Worm (Caenorhabditis elegans) whole organism, young adult: ENCODE data around the gene T09F5.1.
A peak's percentile ranks its signal among the peaks of the same experiment; 100 is the strongest.

ENCODE experiments used
- B0035.1 ChIP-seq: sonication (generic microtip); optimal IDR thresholded peaks from 2 replicates; lab custom pipeline; 2016; ENCODE audit warnings: missing genetic modification characterization, mild to moderate bottlenecking, missing compliant biosample characterization, missing genotype, missing genetic modification reagents
- D2030.7 ChIP-seq: fragments of 200-800 bp; sonication (Bioruptor generic); IDR thresholded peaks from 2 replicates; pipeline ENCODE4 v1.3.6; 2022; ENCODE audit warnings: missing genetic modification reagents, missing genetic modification characterization, missing compliant biosample characterization
- F49E8.2 ChIP-seq: sonication (generic microtip); optimal IDR thresholded peaks from 3 replicates; lab custom pipeline; 2017; ENCODE audit warnings: missing genetic modification characterization, mild to moderate bottlenecking, missing compliant biosample characterization, antibody characterized with exemption, moderate library complexity; ENCODE audit not compliant: insufficient read depth
- F55B11.4 ChIP-seq: sonication (generic microtip); optimal IDR thresholded peaks from 2 replicates; lab custom pipeline; 2016; ENCODE audit warnings: missing compliant biosample characterization, missing genetic modification characterization, borderline replicate concordance; ENCODE audit not compliant: insufficient read depth
- Y67H2A.10 ChIP-seq: fragments of 200-800 bp; sonication (Bioruptor generic); conservative IDR thresholded peaks from 2 replicates; pipeline ENCODE4 v1.3.6; 2022; ENCODE audit warnings: missing genetic modification reagents, missing genetic modification characterization, missing compliant biosample characterization
- Y79H2A.3 ChIP-seq: fragments of 200-800 bp; sonication (Bioruptor generic); conservative IDR thresholded peaks from 2 replicates; pipeline ENCODE4 v1.3.6; 2022; ENCODE audit warnings: missing genetic modification reagents, missing genetic modification characterization, missing compliant biosample characterization
- ama-1 ChIP-seq, 3 experiments: fragments of 150-350 bp in 1 of 3; sonication (generic microtip) in 2 of 3; optimal IDR thresholded peaks; 2 replicates each; lab custom pipeline; 2014 to 2018; ENCODE audit warnings: missing biosample characterization in 2 of 3, missing genetic modification characterization in 2 of 3, missing genetic modification reagents in 2 of 3
- aptf-3 ChIP-seq: fragments of 200-800 bp; sonication (Bioruptor generic); IDR thresholded peaks from 2 replicates; pipeline ENCODE4 v1.3.6; 2022; ENCODE audit warnings: missing genetic modification characterization, missing compliant biosample characterization
- bed-1 ChIP-seq: fragments of 200-800 bp; sonication (Bioruptor generic); IDR thresholded peaks from 2 replicates; pipeline ENCODE4 v1.3.6; 2022; ENCODE audit warnings: missing genetic modification reagents, missing genetic modification characterization, missing compliant biosample characterization
- cebp-2 ChIP-seq: fragments of 200-800 bp; sonication (Bioruptor generic); IDR thresholded peaks from 2 replicates; pipeline ENCODE4 v1.3.6; 2022; ENCODE audit warnings: missing genetic modification characterization, missing compliant biosample characterization
- ceh-100 ChIP-seq: fragments of 200-800 bp; sonication (Bioruptor generic); IDR thresholded peaks from 2 replicates; pipeline ENCODE4 v1.3.6; 2022; ENCODE audit warnings: missing genetic modification reagents, missing genetic modification characterization, missing compliant biosample characterization
- ceh-27 ChIP-seq: fragments of 200-800 bp; sonication (Bioruptor generic); optimal IDR thresholded peaks from 2 replicates; lab custom pipeline; 2018; ENCODE audit warnings: mild to moderate bottlenecking, missing genetic modification characterization, moderate library complexity, missing compliant biosample characterization
- ceh-91 ChIP-seq: fragments of 200-800 bp; sonication (Bioruptor generic); IDR thresholded peaks from 2 replicates; pipeline ENCODE4 v1.3.6; 2022; ENCODE audit warnings: missing genetic modification reagents, missing genetic modification characterization, missing compliant biosample characterization
- chd-7 ChIP-seq: sonication (generic microtip); optimal IDR thresholded peaks from 2 replicates; lab custom pipeline; 2016; ENCODE audit warnings: mild to moderate bottlenecking, missing genetic modification characterization, moderate library complexity, missing compliant biosample characterization
- die-1 ChIP-seq: sonication (generic microtip); optimal IDR thresholded peaks from 2 replicates; lab custom pipeline; 2016; ENCODE audit warnings: missing genotype, mild to moderate bottlenecking, missing genetic modification characterization, missing compliant biosample characterization
- dpff-1 ChIP-seq: sonication (generic microtip); optimal IDR thresholded peaks from 2 replicates; lab custom pipeline; 2017; ENCODE audit warnings: mild to moderate bottlenecking, missing genetic modification characterization, missing compliant biosample characterization
- dpl-1 ChIP-seq: fragments of 150-350 bp; optimal IDR thresholded peaks from 2 replicates; lab custom pipeline; 2014; ENCODE audit warnings: missing biosample characterization, missing genetic modification reagents, missing genetic modification characterization
- efl-1 ChIP-seq: fragments of 150-350 bp; optimal IDR thresholded peaks from 2 replicates; lab custom pipeline; 2014; ENCODE audit warnings: missing biosample characterization, missing genetic modification reagents, missing genetic modification characterization
- egl-44 ChIP-seq: fragments of 200-800 bp; sonication (Bioruptor generic); IDR thresholded peaks from 2 replicates; pipeline ENCODE4 v1.3.6; 2022; ENCODE audit warnings: missing genetic modification reagents, missing genetic modification characterization, missing compliant biosample characterization
- egrh-3 ChIP-seq: fragments of 200-800 bp; sonication (Bioruptor generic); IDR thresholded peaks from 2 replicates; pipeline ENCODE4 v1.3.6; 2022; ENCODE audit warnings: missing genetic modification reagents, missing genetic modification characterization, missing compliant biosample characterization
- ekl-4 ChIP-seq: fragments of 200-800 bp; sonication (Bioruptor generic); IDR thresholded peaks from 2 replicates; pipeline ENCODE4 v1.3.6; 2022; ENCODE audit warnings: missing genetic modification reagents, missing genetic modification characterization, missing compliant biosample characterization
- ets-4 ChIP-seq: fragments of 200-800 bp; sonication (Bioruptor generic); optimal IDR thresholded peaks from 2 replicates; lab custom pipeline; 2018; ENCODE audit warnings: mild to moderate bottlenecking, missing genetic modification characterization, missing compliant biosample characterization
- hlh-26 ChIP-seq: fragments of 200-800 bp; sonication (Bioruptor generic); conservative IDR thresholded peaks from 2 replicates; pipeline ENCODE4 v1.3.6; 2022; ENCODE audit warnings: missing genetic modification reagents, missing genetic modification characterization, missing compliant biosample characterization
- hmg-20 ChIP-seq: fragments of 200-800 bp; sonication (Bioruptor generic); IDR thresholded peaks from 2 replicates; pipeline ENCODE4 v1.3.6; 2022; ENCODE audit warnings: missing genetic modification reagents, missing genetic modification characterization, missing compliant biosample characterization
- hrde-1 ChIP-seq: sonication (generic microtip); optimal IDR thresholded peaks from 2 replicates; lab custom pipeline; 2016; ENCODE audit warnings: missing genetic modification characterization, mild to moderate bottlenecking, missing compliant biosample characterization, moderate library complexity, missing genotype, missing genetic modification reagents, borderline replicate concordance
- lag-1 ChIP-seq: fragments of 200-800 bp; sonication (Bioruptor generic); IDR thresholded peaks from 2 replicates; pipeline ENCODE4 v1.3.6; 2022; ENCODE audit warnings: missing genetic modification reagents, missing genetic modification characterization, missing compliant biosample characterization
- let-526 ChIP-seq: fragments of 200-800 bp; sonication (Bioruptor generic); IDR thresholded peaks from 2 replicates; pipeline ENCODE4 v1.3.6; 2022; ENCODE audit warnings: missing genetic modification reagents, missing genetic modification characterization, missing compliant biosample characterization
- let-607 ChIP-seq, 2 experiments: fragments of 200-800 bp in 1 of 2; sonication (Bioruptor generic) in 1 of 2; sonication (generic microtip) in 1 of 2; optimal IDR thresholded peaks; 2 replicates each; lab custom pipeline; 2016 to 2018; ENCODE audit warnings: mild to moderate bottlenecking in 2 of 2, missing compliant biosample characterization in 2 of 2, missing genetic modification characterization in 2 of 2, moderate library complexity in 2 of 2, missing genotype in 1 of 2
- lin-35 ChIP-seq, 3 experiments: fragments of 150-350 bp in 2 of 3; sonication (generic microtip) in 1 of 3; optimal IDR thresholded peaks; 2 replicates each; lab custom pipeline; 2014 to 2018; ENCODE audit warnings: missing biosample characterization in 3 of 3, missing genetic modification characterization in 3 of 3, missing genetic modification reagents in 3 of 3
- lir-1 ChIP-seq: fragments of 200-800 bp; sonication (Bioruptor generic); conservative IDR thresholded peaks from 2 replicates; pipeline ENCODE4 v1.3.6; 2022; ENCODE audit warnings: missing genetic modification reagents, missing genetic modification characterization, missing compliant biosample characterization
- lsl-1 ChIP-seq: fragments of 200-800 bp; sonication (Bioruptor generic); optimal IDR thresholded peaks from 2 replicates; lab custom pipeline; 2018; ENCODE audit warnings: mild to moderate bottlenecking, missing genetic modification characterization, moderate library complexity, missing compliant biosample characterization
- madf-10 ChIP-seq: sonication (generic microtip); optimal IDR thresholded peaks from 2 replicates; lab custom pipeline; 2016; ENCODE audit warnings: mild to moderate bottlenecking, missing genetic modification characterization, missing compliant biosample characterization
- madf-3 ChIP-seq: fragments of 200-800 bp; sonication (Bioruptor generic); IDR thresholded peaks from 2 replicates; pipeline ENCODE4 v1.3.6; 2022; ENCODE audit warnings: missing genetic modification reagents, missing genetic modification characterization, missing compliant biosample characterization
- mcd-1 ChIP-seq: fragments of 200-800 bp; sonication (Bioruptor generic); IDR thresholded peaks from 2 replicates; pipeline ENCODE4 v1.3.6; 2022; ENCODE audit warnings: missing genetic modification reagents, missing genetic modification characterization, missing compliant biosample characterization
- mel-28 ChIP-seq: sonication (generic microtip); optimal IDR thresholded peaks from 2 replicates; lab custom pipeline; 2016; ENCODE audit warnings: borderline replicate concordance, mild to moderate bottlenecking, missing genetic modification characterization, missing compliant biosample characterization
- nhr-27 ChIP-seq: fragments of 200-800 bp; sonication (Bioruptor generic); optimal IDR thresholded peaks from 2 replicates; lab custom pipeline; 2018; ENCODE audit warnings: mild to moderate bottlenecking, missing genetic modification characterization, moderate library complexity, missing compliant biosample characterization
- pbrm-1 ChIP-seq: fragments of 200-800 bp; sonication (Bioruptor generic); IDR thresholded peaks from 2 replicates; pipeline ENCODE4 v1.3.6; 2022; ENCODE audit warnings: missing genetic modification reagents, missing genetic modification characterization, missing compliant biosample characterization
- sdz-38 ChIP-seq: sonication (generic microtip); optimal IDR thresholded peaks from 2 replicates; lab custom pipeline; 2016; ENCODE audit warnings: missing genotype, missing genetic modification characterization, missing compliant biosample characterization
- sea-2 ChIP-seq: fragments of 200-800 bp; sonication (Bioruptor generic); IDR thresholded peaks from 2 replicates; pipeline ENCODE4 v1.3.6; 2022; ENCODE audit warnings: missing genetic modification characterization, missing compliant biosample characterization
- snpc-1.1 ChIP-seq: sonication (generic microtip); optimal IDR thresholded peaks from 2 replicates; lab custom pipeline; 2017; ENCODE audit warnings: missing genetic modification characterization, mild to moderate bottlenecking, missing compliant biosample characterization, antibody characterized with exemption, moderate library complexity, missing genotype, missing genetic modification reagents; ENCODE audit not compliant: insufficient read depth
- snpc-1.3 ChIP-seq: sonication (generic microtip); optimal IDR thresholded peaks from 2 replicates; lab custom pipeline; 2017; ENCODE audit warnings: missing genetic modification characterization, mild to moderate bottlenecking, missing compliant biosample characterization, antibody characterized with exemption, moderate library complexity, missing genotype, missing genetic modification reagents; ENCODE audit not compliant: insufficient read depth
- somi-1 ChIP-seq: fragments of 200-800 bp; sonication (Bioruptor generic); optimal IDR thresholded peaks from 2 replicates; lab custom pipeline; 2018; ENCODE audit warnings: mild to moderate bottlenecking, missing genetic modification characterization, missing compliant biosample characterization
- sptf-2 ChIP-seq: fragments of 200-800 bp; sonication (Bioruptor generic); optimal IDR thresholded peaks from 2 replicates; lab custom pipeline; 2018; ENCODE audit warnings: mild to moderate bottlenecking, missing genetic modification characterization, missing compliant biosample characterization
- tbp1 ChIP-seq: fragments of 200-800 bp; sonication (Bioruptor generic); optimal IDR thresholded peaks from 2 replicates; lab custom pipeline; 2018; ENCODE audit warnings: mild to moderate bottlenecking, missing genetic modification characterization, missing compliant biosample characterization
- ztf-26 ChIP-seq: sonication (generic microtip); optimal IDR thresholded peaks from 2 replicates; lab custom pipeline; 2017; ENCODE audit warnings: missing genetic modification characterization, missing compliant biosample characterization

Gene T09F5.1

DNA sequence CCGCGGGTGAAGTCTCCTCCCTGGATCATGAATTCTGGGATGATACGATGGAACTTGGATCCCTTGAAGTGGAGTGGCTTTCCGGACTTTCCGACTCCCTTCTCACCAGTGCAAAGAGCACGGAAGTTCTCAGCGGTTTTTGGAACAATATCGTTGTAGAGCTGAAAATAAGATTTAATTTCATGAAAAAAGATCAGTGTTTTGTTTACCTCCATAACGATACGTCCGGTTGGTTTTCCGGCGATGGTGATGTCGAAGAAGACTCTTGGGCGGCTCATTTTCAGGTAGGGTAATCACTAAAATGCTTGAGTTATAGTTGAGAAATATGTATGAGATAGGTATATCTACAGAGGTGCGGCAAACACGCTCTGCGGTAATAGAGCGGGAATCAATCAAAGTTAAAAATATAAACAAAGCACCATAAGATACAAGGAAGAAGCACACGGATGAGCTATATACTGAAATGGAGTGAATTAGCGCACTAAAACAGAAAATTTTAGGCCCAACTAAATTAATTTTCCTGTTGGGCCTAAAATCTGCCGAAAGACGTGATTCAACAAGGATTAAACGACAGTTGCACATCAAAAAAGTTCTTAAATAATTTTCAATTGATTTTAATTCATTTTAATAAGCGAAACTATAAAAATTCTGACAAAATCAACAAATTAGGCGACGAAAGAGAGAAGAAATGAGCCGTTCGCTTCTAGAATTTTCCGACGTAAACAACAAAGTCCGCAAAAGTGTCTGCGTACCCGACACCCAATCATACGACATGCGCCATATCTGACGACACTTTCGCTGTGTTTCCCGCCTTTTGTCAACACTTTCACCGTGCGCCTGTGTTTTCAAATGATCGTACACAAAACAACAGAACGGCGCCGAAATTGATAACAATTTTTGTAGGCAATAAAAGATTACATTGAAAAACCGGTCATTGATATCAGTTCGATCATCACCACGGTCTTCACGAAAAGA is 38.5 kb downstream of the T09F5.1 start, which contains the start of the genes cyn-7 and bath-36:
Gene cyn-7, minus strand, starts transcription at position 296 of the 975 bp plus-strand sequence.
Gene bath-36, plus strand, starts transcription at position 806 of the 975 bp plus-strand sequence.
- TF ChIP-seq ekl-4 (peak; percentile 52), Y79H2A.3 (GFP tag; lab: Robert Waterston, UW) (no peak), snpc-1.1 (tag; lab: Kevin White, UChicago) (no peak), F49E8.2 (tag; lab: Kevin White, UChicago) (peak; percentile 15), aptf-3 (GFP tag; lab: Robert Waterston, UW) (no peak), madf-3 (GFP tag; lab: Robert Waterston, UW) (0 out of 2 replicates have a peak, but pooled peaks have one; percentile 63), hmg-20 (no peak), egrh-3 (GFP tag; lab: Robert Waterston, UW) (no peak), lin-35 (GFP tag; optimal IDR thresholded peaks at IDR 0.05; lab: Kevin White, UChicago) (peak in 1 of 3 experiments; percentile 66), snpc-1.3 (tag; lab: Kevin White, UChicago) (peak; percentile 38), tbp1 (GFP tag; lab: Kevin White, UChicago) (peak; percentile 54), cebp-2 (GFP tag; lab: Robert Waterston, UW) (no peak), madf-10 (tag; lab: Kevin White, UChicago) (peak; percentile 8), F55B11.4 (tag; lab: Kevin White, UChicago) (no peak), dpl-1 (peak; percentile 52), B0035.1 (tag; lab: Kevin White, UChicago) (no peak), mcd-1 (GFP tag; lab: Robert Waterston, UW) (peak; percentile 91), egl-44 (GFP tag; lab: Robert Waterston, UW) (no peak), efl-1 (GFP tag; lab: Kevin White, UChicago) (peak; percentile 73), sea-2 (GFP tag; lab: Robert Waterston, UW) (no peak), let-526 (GFP tag; lab: Robert Waterston, UW) (no peak), nhr-27 (tag; lab: Kevin White, UChicago) (no peak), ceh-91 (GFP tag; lab: Robert Waterston, UW) (peak; percentile 66), ets-4 (GFP tag; lab: Kevin White, UChicago) (peak; percentile 10), mel-28 (tag; lab: Kevin White, UChicago) (no peak), lsl-1 (peak; percentile 49), pbrm-1 (GFP tag; lab: Robert Waterston, UW) (peak; percentile 81), ceh-100 (GFP tag; lab: Robert Waterston, UW) (peak; percentile 44; the same call in 1 of the 2 replicates), dpff-1 (no peak), hrde-1 (no peak), hlh-26 (GFP tag; lab: Robert Waterston, UW) (no peak), die-1 (no peak), ztf-26 (peak; percentile 49), lag-1 (GFP tag; lab: Robert Waterston, UW) (no peak), ama-1 (optimal IDR thresholded peaks at IDR 0.05; lab: Kevin White, UChicago) (no peak), ama-1 (GFP tag; optimal IDR thresholded peaks at IDR 0.05; lab: Kevin White, UChicago) (no peak), somi-1 (no peak), chd-7 (no peak), let-607 (tag; optimal IDR thresholded peaks at IDR 0.05; lab: Kevin White, UChicago) (peak in 1 of 2 experiments; percentile 63), D2030.7 (GFP tag; lab: Robert Waterston, UW) (peak; percentile 62; the same call in 1 of the 2 replicates), sptf-2 (GFP tag; lab: Kevin White, UChicago) (no peak), sdz-38 (no peak), ceh-27 (no peak), bed-1 (GFP tag; lab: Robert Waterston, UW) (no peak), lir-1 (GFP tag; lab: Robert Waterston, UW) (peak; percentile 70), Y67H2A.10 (0 out of 2 replicates have a peak, but pooled peaks have one; percentile 29)
